Worm (Caenorhabditis elegans): ENCODE data around the gene agr-1.

The agr-1 gene

DNA sequence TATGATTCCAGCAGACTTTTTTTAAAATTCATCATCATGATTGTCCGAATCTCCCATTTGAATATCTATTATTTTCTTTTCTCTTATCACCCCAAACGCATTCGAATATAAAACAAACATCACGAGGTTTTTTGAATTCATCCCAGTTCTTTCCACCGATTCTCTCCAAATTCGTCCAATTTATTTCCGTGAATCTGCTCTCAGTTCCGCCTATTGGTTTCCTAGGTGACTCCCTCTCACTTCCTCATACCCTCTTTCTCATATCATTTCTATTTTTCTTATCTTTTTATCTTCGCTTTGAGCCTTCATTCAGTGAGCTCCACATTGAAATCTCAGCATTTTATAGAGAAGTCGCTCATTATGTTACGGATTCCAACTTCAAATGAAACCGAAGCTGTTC lies 4.1 kb upstream of the agr-1 start, which contains the start of gene T13C2.7:
Gene T13C2.7, plus strand, starts transcription at position 301 of the 400 bp plus-strand sequence.
- TF ChIP-seq nhr-2 (tag; optimal IDR thresholded peaks at IDR 0.05), result no peak
- TF ChIP-seq elt-1 (tag; optimal IDR thresholded peaks at IDR 0.05; ENCODE audit: borderline replicate concordance, insufficient read depth), result no peak
- TF ChIP-seq drap-1 (GFP tag; optimal IDR thresholded peaks at IDR 0.05), result no peak
- no peak for TF ChIP-seq ceh-43 (GFP tag; optimal IDR thresholded peaks at IDR 0.05)
- no peak for TF ChIP-seq pha-4 (tag; optimal IDR thresholded peaks at IDR 0.05)
- no peak for TF ChIP-seq ztf-11 (tag; optimal IDR thresholded peaks at IDR 0.05)
- no peak for TF ChIP-seq tbx-8 (GFP tag; optimal IDR thresholded peaks at IDR 0.05)
- no peak for TF ChIP-seq unc-39 (tag; optimal IDR thresholded peaks at IDR 0.05)
- no peak for TF ChIP-seq sem-2 (GFP tag; optimal IDR thresholded peaks at IDR 0.05)

DNA sequence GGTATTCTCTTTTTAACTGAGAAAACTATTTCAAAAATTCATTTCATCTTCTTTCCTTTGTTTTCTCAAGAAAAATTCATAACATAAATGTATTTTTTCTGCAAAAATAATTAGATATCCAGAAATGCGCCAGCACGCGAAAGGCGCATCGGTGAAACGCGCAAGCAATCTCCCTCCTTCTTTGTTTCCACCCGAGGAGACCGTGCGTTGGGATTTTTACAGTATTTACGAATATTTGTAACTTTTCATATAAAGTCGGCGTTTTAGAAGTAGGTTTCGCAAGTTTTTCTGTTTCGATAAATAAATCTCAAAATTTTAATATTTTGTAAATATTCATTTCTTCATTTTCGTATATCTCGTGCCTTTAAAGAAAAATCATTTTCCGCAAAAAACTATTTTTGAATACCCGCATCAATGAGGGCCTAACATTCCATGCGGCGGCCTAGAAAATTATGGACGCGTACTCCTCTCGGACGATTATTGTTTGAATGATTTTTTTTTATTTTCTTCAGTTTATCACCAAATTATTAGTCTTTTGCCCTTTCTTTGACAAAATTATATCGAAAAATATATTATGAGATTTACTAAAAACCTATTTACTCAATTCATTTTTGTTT lies 1.6 kb upstream of the agr-1 start, which contains the start of gene ssup-72:
Gene ssup-72, plus strand, starts transcription at position 181 of the 617 bp plus-strand sequence.
- no peak for TF ChIP-seq pha-4 (tag; optimal IDR thresholded peaks at IDR 0.05)
- TF ChIP-seq ces-1 (GFP tag; optimal IDR thresholded peaks at IDR 0.05), result peak; percentile 44
- peak; percentile 9 for TF ChIP-seq sptf-1 (tag; optimal IDR thresholded peaks at IDR 0.05)

DNA sequence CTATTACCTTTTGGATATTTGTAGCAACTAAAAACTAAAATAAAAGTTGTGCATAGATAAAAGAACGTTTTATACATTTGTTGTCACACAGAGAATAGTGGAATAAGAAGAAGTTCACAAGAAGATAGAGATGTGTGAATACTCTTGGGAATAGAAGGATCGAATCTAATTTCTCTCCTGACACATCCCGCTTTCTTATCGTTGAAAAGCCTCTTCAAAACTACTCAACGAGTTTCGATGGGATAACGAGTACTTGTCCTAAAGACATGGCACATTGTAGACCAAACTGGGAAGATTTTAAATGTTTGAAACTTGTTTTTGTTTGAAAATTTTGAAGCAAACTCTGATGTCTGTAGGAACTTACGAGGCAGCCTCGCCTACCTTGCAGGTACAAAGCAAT lies 2.5 kb downstream of the agr-1 start:
- TF ChIP-seq ceh-39 (tag; optimal IDR thresholded peaks at IDR 0.05) (no peak), elt-3 (tag; optimal IDR thresholded peaks at IDR 0.05) (no peak), ceh-83 (GFP tag; optimal IDR thresholded peaks at IDR 0.05) (no peak), sptf-1 (tag; optimal IDR thresholded peaks at IDR 0.05) (no peak), zip-8 (tag; optimal IDR thresholded peaks at IDR 0.05) (no peak), ces-1 (GFP tag; optimal IDR thresholded peaks at IDR 0.05) (peak; percentile 73)

DNA sequence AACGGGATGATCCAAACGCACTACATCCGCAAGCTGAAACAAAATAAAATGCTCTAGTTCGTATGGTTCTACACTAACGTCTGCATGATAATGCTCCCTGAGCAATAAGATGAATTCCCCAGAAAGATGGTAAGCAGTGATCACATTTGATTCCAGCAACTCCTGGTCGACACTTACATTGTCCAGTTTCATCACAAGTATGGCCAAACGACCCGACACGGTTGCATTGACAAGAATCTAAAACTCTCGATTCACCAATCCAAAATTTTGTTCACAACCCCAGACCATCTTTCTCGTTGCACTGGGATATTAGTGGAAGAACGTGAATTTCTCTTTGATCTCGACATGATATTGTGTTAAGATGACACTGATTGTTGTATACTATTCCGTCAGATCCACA lies 4.9 kb downstream of the agr-1 start:
- no peak for TF ChIP-seq nhr-76 (tag; optimal IDR thresholded peaks at IDR 0.05)
- TF ChIP-seq unc-39 (tag; optimal IDR thresholded peaks at IDR 0.05), result no peak
- TF ChIP-seq ceh-43 (GFP tag; optimal IDR thresholded peaks at IDR 0.05), result no peak
- TF ChIP-seq cnd-1 (tag; optimal IDR thresholded peaks at IDR 0.05), result no peak
- TF ChIP-seq nhr-237 (tag; optimal IDR thresholded peaks at IDR 0.05), result no peak
- TF ChIP-seq mep-1 (tag; optimal IDR thresholded peaks at IDR 0.05), result no peak
- TF ChIP-seq elt-1 (tag; optimal IDR thresholded peaks at IDR 0.05; ENCODE audit: borderline replicate concordance, insufficient read depth), result no peak
- TF ChIP-seq sptf-1 (tag; optimal IDR thresholded peaks at IDR 0.05), result no peak
- no peak for TF ChIP-seq blmp-1 (tag; optimal IDR thresholded peaks at IDR 0.05)
- no peak for TF ChIP-seq nhr-2 (tag; optimal IDR thresholded peaks at IDR 0.05)
- no peak for TF ChIP-seq flh-1 (GFP tag; optimal IDR thresholded peaks at IDR 0.05)
- TF ChIP-seq lin-32 (GFP tag; optimal IDR thresholded peaks at IDR 0.05), result no peak
- no peak for TF ChIP-seq hlh-1 (tag; optimal IDR thresholded peaks at IDR 0.05)
- TF ChIP-seq nhr-12 (tag; optimal IDR thresholded peaks at IDR 0.05), result no peak
- no peak for TF ChIP-seq M03D4.4 (tag; optimal IDR thresholded peaks at IDR 0.05)

DNA sequence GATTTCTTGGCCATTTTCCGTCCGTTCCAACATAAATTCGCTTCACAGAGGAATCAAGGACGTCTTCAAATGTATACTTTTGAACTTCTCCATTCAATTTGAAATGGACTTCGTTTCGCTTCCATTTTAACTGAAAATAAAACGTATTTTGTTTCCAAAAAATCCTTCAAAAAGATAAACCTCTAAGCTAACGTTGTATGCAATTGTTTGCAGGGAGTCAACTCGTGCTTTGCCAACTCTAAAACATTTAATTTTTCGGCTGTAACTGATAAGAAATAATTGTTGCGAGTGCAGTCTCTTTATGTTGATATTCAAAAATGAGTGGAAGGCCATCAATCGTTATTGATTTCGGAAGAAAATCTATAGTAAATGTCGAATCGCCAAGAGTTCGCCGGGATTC lies 7.0 kb downstream of the agr-1 start, which contains the start of gene F41G3.18:
Gene F41G3.18, plus strand, starts transcription at position 301 of the 400 bp plus-strand sequence.
- no peak for TF ChIP-seq blmp-1 (tag; optimal IDR thresholded peaks at IDR 0.05)
- no peak for TF ChIP-seq hlh-1 (tag; optimal IDR thresholded peaks at IDR 0.05)
- TF ChIP-seq mep-1 (tag; optimal IDR thresholded peaks at IDR 0.05), result no peak
- no peak for TF ChIP-seq ces-1 (GFP tag; optimal IDR thresholded peaks at IDR 0.05)
- no peak for TF ChIP-seq sem-2 (GFP tag; optimal IDR thresholded peaks at IDR 0.05)

DNA sequence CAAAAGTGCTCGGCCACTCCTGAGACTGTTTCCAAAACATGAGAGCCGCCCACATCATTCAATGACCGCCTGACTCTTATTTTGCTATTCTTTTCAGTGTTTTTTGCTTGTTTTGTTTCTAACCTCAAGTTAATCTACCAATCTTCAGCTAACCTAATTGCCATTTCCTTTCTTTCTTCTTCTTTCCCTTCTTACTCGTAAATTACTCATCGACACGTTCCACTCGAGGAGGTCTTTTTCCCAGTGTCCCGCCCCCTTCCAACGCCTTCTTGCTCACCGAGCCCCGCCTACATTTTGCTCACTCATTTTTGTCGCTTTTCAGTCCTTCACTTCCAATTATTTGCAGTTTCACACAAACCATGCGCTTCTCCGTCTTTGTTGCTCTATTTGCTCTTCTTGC lies 10.2 kb downstream of the agr-1 start, which contains the start of gene nlp-50:
Gene nlp-50, plus strand, starts transcription at position 301 of the 400 bp plus-strand sequence.
- TF ChIP-seq tbx-8 (GFP tag; optimal IDR thresholded peaks at IDR 0.05), result no peak
- TF ChIP-seq blmp-1 (tag; optimal IDR thresholded peaks at IDR 0.05), result no peak
- no peak for TF ChIP-seq cnd-1 (tag; optimal IDR thresholded peaks at IDR 0.05)
- TF ChIP-seq ztf-11 (tag; optimal IDR thresholded peaks at IDR 0.05), result no peak
- no peak for TF ChIP-seq nhr-12 (tag; optimal IDR thresholded peaks at IDR 0.05)
- TF ChIP-seq M03D4.4 (tag; optimal IDR thresholded peaks at IDR 0.05), result no peak
- TF ChIP-seq snpc-4 (tag; optimal IDR thresholded peaks at IDR 0.05), result no peak
- no peak for TF ChIP-seq mls-2 (tag; optimal IDR thresholded peaks at IDR 0.05)
